Fruit fly (Drosophila melanogaster) whole organism, embryonic: ENCODE measurements around the gene Rh2.

Experiments used
- BEAF-32 ChIP-seq: fragments of 200-800 bp; sonication (Bioruptor generic); optimal IDR thresholded peaks from 3 replicates; lab custom pipeline; 2017; ENCODE audit warnings: missing biosample characterization, missing genetic modification characterization, mild to moderate bottlenecking, moderate library complexity, missing genetic modification reagents
- CG10209 ChIP-seq: fragments of 200-800 bp; sonication (Bioruptor generic); optimal IDR thresholded peaks from 3 replicates; lab custom pipeline; 2017; ENCODE audit warnings: missing biosample characterization, mild to moderate bottlenecking, missing genetic modification characterization, missing genetic modification reagents
- CG10959 ChIP-seq: fragments of 200-800 bp; sonication (Bioruptor generic); IDR thresholded peaks from 2 replicates; pipeline ENCODE4 v1.3.6; 2022; ENCODE audit warnings: missing biosample characterization, missing genetic modification characterization
- CG11504 ChIP-seq: fragments of 200-800 bp; sonication (Bioruptor generic); optimal IDR thresholded peaks from 3 replicates; lab custom pipeline; 2019; ENCODE audit warnings: missing biosample characterization, mild to moderate bottlenecking, missing genetic modification characterization, moderate library complexity
- CG12219 ChIP-seq: fragments of 200-800 bp; sonication (Bioruptor generic); optimal IDR thresholded peaks from 3 replicates; lab custom pipeline; 2018; ENCODE audit warnings: missing biosample characterization, mild to moderate bottlenecking, missing genetic modification characterization
- CG12391 ChIP-seq: fragments of 200-800 bp; sonication (Bioruptor generic); optimal IDR thresholded peaks from 3 replicates; lab custom pipeline; 2018; ENCODE audit warnings: missing biosample characterization, mild to moderate bottlenecking, missing genetic modification characterization, moderate library complexity
- CG12744 ChIP-seq: fragments of 200-800 bp; sonication (Bioruptor generic); optimal IDR thresholded peaks from 2 replicates; lab custom pipeline; 2016; ENCODE audit warnings: missing biosample characterization, missing genetic modification characterization
- CG14014 ChIP-seq: fragments of 200-800 bp; sonication (Bioruptor generic); IDR thresholded peaks from 2 replicates; pipeline ENCODE4 v1.3.6; 2022; ENCODE audit warnings: missing biosample characterization, missing genetic modification characterization
- CG14050 ChIP-seq: fragments of 200-800 bp; sonication (Bioruptor generic); IDR thresholded peaks from 3 replicates; pipeline ENCODE4 v1.3.6; 2022; ENCODE audit warnings: missing biosample characterization, missing genetic modification characterization
- CG15073 ChIP-seq: fragments of 200-800 bp; sonication (Bioruptor generic); optimal IDR thresholded peaks from 2 replicates; lab custom pipeline; 2016; ENCODE audit warnings: missing biosample characterization, missing genetic modification characterization
- CG15269 ChIP-seq: fragments of 200-800 bp; sonication (Bioruptor generic); optimal IDR thresholded peaks from 2 replicates; lab custom pipeline; 2018; ENCODE audit warnings: missing biosample characterization, mild to moderate bottlenecking, missing genetic modification characterization, moderate library complexity
- CG17829 ChIP-seq: fragments of 200-800 bp; optimal IDR thresholded peaks from 2 replicates; lab custom pipeline; 2019; ENCODE audit warnings: missing biosample characterization, mild to moderate bottlenecking, missing genetic modification characterization, moderate library complexity
- CG18262 ChIP-seq: fragments of 200-800 bp; optimal IDR thresholded peaks from 3 replicates; lab custom pipeline; 2019; ENCODE audit warnings: missing biosample characterization, mild to moderate bottlenecking, missing genetic modification characterization, moderate library complexity
- CG18619 ChIP-seq: fragments of 200-800 bp; sonication (Bioruptor generic); optimal IDR thresholded peaks from 3 replicates; lab custom pipeline; 2017; ENCODE audit warnings: missing biosample characterization, mild to moderate bottlenecking, missing genetic modification characterization
- CG2129 ChIP-seq: fragments of 200-800 bp; sonication (Bioruptor generic); IDR thresholded peaks from 2 replicates; pipeline ENCODE4 v1.3.6; 2022; ENCODE audit warnings: missing biosample characterization, missing genetic modification characterization; ENCODE audit not compliant: partially characterized antibody
- CG2678 ChIP-seq: fragments of 200-800 bp; sonication (Bioruptor generic); optimal IDR thresholded peaks from 3 replicates; lab custom pipeline; 2019; ENCODE audit warnings: missing biosample characterization, mild to moderate bottlenecking, missing genetic modification characterization, moderate library complexity
- CG31441 ChIP-seq: fragments of 200-800 bp; sonication (Bioruptor generic); IDR thresholded peaks from 2 replicates; pipeline ENCODE4 v1.3.6; 2022; ENCODE audit warnings: missing biosample characterization, missing genetic modification characterization
- CG32532 ChIP-seq: fragments of 200-800 bp; sonication (Bioruptor generic); IDR thresholded peaks from 2 replicates; pipeline ENCODE4 v1.3.6; 2022; ENCODE audit warnings: missing biosample characterization, missing genetic modification characterization
- CG3995 ChIP-seq: fragments of 200-800 bp; sonication (Bioruptor generic); optimal IDR thresholded peaks from 3 replicates; lab custom pipeline; 2016; ENCODE audit warnings: missing biosample characterization, missing genetic modification characterization
- CG4854 ChIP-seq: fragments of 200-800 bp; sonication (Bioruptor generic); optimal IDR thresholded peaks from 2 replicates; lab custom pipeline; 2016; ENCODE audit warnings: missing biosample characterization, missing genetic modification characterization, inconsistent platforms
- CG7839 ChIP-seq: fragments of 200-800 bp; sonication (Bioruptor generic); optimal IDR thresholded peaks from 3 replicates; lab custom pipeline; 2018; ENCODE audit warnings: missing biosample characterization, mild to moderate bottlenecking, missing genetic modification characterization, moderate library complexity
- CG9727 ChIP-seq: fragments of 200-800 bp; sonication (Bioruptor generic); optimal IDR thresholded peaks from 3 replicates; lab custom pipeline; 2017; ENCODE audit warnings: missing biosample characterization, mild to moderate bottlenecking, missing genetic modification characterization
- D19A ChIP-seq: fragments of 200-800 bp; optimal IDR thresholded peaks from 3 replicates; lab custom pipeline; 2019; ENCODE audit warnings: missing biosample characterization, mild to moderate bottlenecking, missing genetic modification characterization, moderate library complexity
- Fer1 ChIP-seq: fragments of 200-800 bp; sonication (Bioruptor generic); optimal IDR thresholded peaks from 2 replicates; lab custom pipeline; 2017; ENCODE audit warnings: missing biosample characterization, mild to moderate bottlenecking, missing genetic modification characterization
- Hand ChIP-seq: fragments of 200-800 bp; sonication (Bioruptor generic); optimal IDR thresholded peaks from 2 replicates; lab custom pipeline; 2017; ENCODE audit warnings: mild to moderate bottlenecking, missing biosample characterization, missing genetic modification reagents, missing genetic modification characterization
- HmgZ ChIP-seq: fragments of 200-800 bp; sonication (Bioruptor generic); optimal IDR thresholded peaks from 2 replicates; lab custom pipeline; 2018; ENCODE audit warnings: missing biosample characterization, mild to moderate bottlenecking, missing genetic modification characterization
- Meics ChIP-seq: fragments of 200-800 bp; sonication (Bioruptor generic); optimal IDR thresholded peaks from 2 replicates; lab custom pipeline; 2017; ENCODE audit warnings: missing biosample characterization, mild to moderate bottlenecking, missing genetic modification characterization
- Nf-YC ChIP-seq: fragments of 200-800 bp; optimal IDR thresholded peaks from 3 replicates; lab custom pipeline; 2019; ENCODE audit warnings: missing biosample characterization, mild to moderate bottlenecking, missing genetic modification characterization, moderate library complexity
- Opbp ChIP-seq: fragments of 200-800 bp; sonication (Bioruptor generic); IDR thresholded peaks from 3 replicates; pipeline ENCODE4 v1.3.6; 2022; ENCODE audit warnings: missing biosample characterization, missing genetic modification characterization; ENCODE audit not compliant: partially characterized antibody
- PHDP ChIP-seq: fragments of 200-800 bp; sonication (Bioruptor generic); optimal IDR thresholded peaks from 3 replicates; lab custom pipeline; 2018; ENCODE audit warnings: missing biosample characterization, mild to moderate bottlenecking, missing genetic modification characterization, moderate library complexity
- Rx ChIP-seq: fragments of 200-800 bp; sonication (Bioruptor generic); IDR thresholded peaks from 2 replicates; pipeline ENCODE4 v1.3.6; 2022; ENCODE audit warnings: missing biosample characterization, missing genetic modification characterization
- Sox100B ChIP-seq: fragments of 200-800 bp; sonication (Bioruptor generic); optimal IDR thresholded peaks from 3 replicates; lab custom pipeline; 2018; ENCODE audit warnings: missing biosample characterization, mild to moderate bottlenecking, missing genetic modification characterization
- Sox102F ChIP-seq: fragments of 200-800 bp; sonication (Bioruptor generic); optimal IDR thresholded peaks from 2 replicates; lab custom pipeline; 2018; ENCODE audit warnings: missing biosample characterization, mild to moderate bottlenecking, missing genetic modification characterization, moderate library complexity
- Vsx1 ChIP-seq: fragments of 200-800 bp; sonication (Bioruptor generic); optimal IDR thresholded peaks from 2 replicates; lab custom pipeline; 2017; ENCODE audit warnings: missing biosample characterization, mild to moderate bottlenecking, missing genetic modification characterization, missing genetic modification reagents
- bowl ChIP-seq: fragments of 200-800 bp; sonication (Bioruptor generic); IDR thresholded peaks from 2 replicates; pipeline ENCODE4 v1.3.6; 2022; ENCODE audit warnings: missing biosample characterization, missing genetic modification characterization
- btn ChIP-seq: fragments of 200-800 bp; sonication (Bioruptor generic); optimal IDR thresholded peaks from 2 replicates; lab custom pipeline; 2016; ENCODE audit warnings: missing biosample characterization, missing genetic modification characterization
- crc ChIP-seq: fragments of 200-800 bp; sonication (Bioruptor generic); optimal IDR thresholded peaks from 2 replicates; lab custom pipeline; 2016; ENCODE audit warnings: missing biosample characterization, missing genetic modification characterization
- disco-r ChIP-seq: fragments of 200-800 bp; sonication (Bioruptor generic); optimal IDR thresholded peaks from 2 replicates; lab custom pipeline; 2016; ENCODE audit warnings: missing biosample characterization, missing genetic modification characterization
- dmrt99B ChIP-seq: fragments of 200-800 bp; sonication (Bioruptor generic); optimal IDR thresholded peaks from 2 replicates; lab custom pipeline; 2018; ENCODE audit warnings: missing biosample characterization, mild to moderate bottlenecking, missing genetic modification characterization, moderate library complexity
- ems ChIP-seq: fragments of 200-800 bp; sonication (Bioruptor generic); optimal IDR thresholded peaks from 3 replicates; lab custom pipeline; 2016; ENCODE audit warnings: missing biosample characterization, missing genetic modification characterization
- en ChIP-seq: fragments of 200-800 bp; sonication (Bioruptor generic); optimal IDR thresholded peaks from 2 replicates; lab custom pipeline; 2016; ENCODE audit warnings: missing biosample characterization, missing genetic modification characterization
- gem ChIP-seq: fragments of 200-800 bp; sonication (Bioruptor generic); optimal IDR thresholded peaks from 2 replicates; lab custom pipeline; 2019; ENCODE audit warnings: missing biosample characterization, mild to moderate bottlenecking, missing genetic modification characterization, moderate library complexity
- klu ChIP-seq: fragments of 200-800 bp; sonication (Bioruptor generic); IDR thresholded peaks from 2 replicates; pipeline ENCODE4 v1.3.6; 2022; ENCODE audit warnings: missing biosample characterization, missing genetic modification characterization
- kni ChIP-seq: fragments of 200-800 bp; sonication (Bioruptor generic); optimal IDR thresholded peaks from 3 replicates; lab custom pipeline; 2017; ENCODE audit warnings: mild to moderate bottlenecking, missing biosample characterization, missing genetic modification reagents, missing genetic modification characterization
- lmd ChIP-seq: fragments of 200-800 bp; sonication (Bioruptor generic); IDR thresholded peaks from 2 replicates; pipeline ENCODE4 v1.3.6; 2022; ENCODE audit warnings: missing biosample characterization, missing genetic modification characterization
- lov ChIP-seq, 2 experiments: fragments of 200-800 bp in 1 of 2; fragments of >200 bp in 1 of 2; sonication (Bioruptor generic) in 1 of 2; IDR thresholded peaks in 1 of 2; optimal IDR thresholded peaks in 1 of 2; 2 replicates in 1 of 2; 3 replicates in 1 of 2; pipeline versions ENCODE4 v1.3.6 to Lab custom; 2017 to 2022; ENCODE audit warnings: missing biosample characterization in 1 of 2, missing genetic modification characterization in 1 of 2
- pan ChIP-seq, 4 experiments: fragments of >200 bp in 3 of 4; fragments of 200-800 bp in 1 of 4; sonication (Bioruptor generic) in 1 of 4; optimal IDR thresholded peaks in 3 of 4; IDR thresholded peaks in 1 of 4; 2 replicates each; pipeline versions ENCODE4 v1.3.6 to Lab custom; 2017 to 2022; ENCODE audit warnings: missing biosample characterization in 2 of 4, missing genetic modification characterization in 2 of 4, mixed read lengths in 1 of 4
- phol ChIP-seq: fragments of 200-800 bp; sonication (Bioruptor generic); optimal IDR thresholded peaks from 3 replicates; lab custom pipeline; 2018; ENCODE audit warnings: missing biosample characterization, mild to moderate bottlenecking, missing genetic modification characterization, moderate library complexity
- sens ChIP-seq: fragments of 200-800 bp; sonication (Bioruptor generic); peaks from one replicate; lab custom pipeline; 2016; ENCODE audit warnings: missing biosample characterization, missing genetic modification characterization
- sob ChIP-seq: fragments of 200-800 bp; sonication (Bioruptor generic); IDR thresholded peaks from 2 replicates; pipeline ENCODE4 v1.3.6; 2022; ENCODE audit warnings: missing biosample characterization, missing genetic modification characterization

Rh2 gene

dm6 chr3R:18910923-18911322 lies 11.7 kb downstream of the Rh2 start:
- TF ChIP-seq CG32532 (GFP tag; lab: Robert Waterston, UW) (no peak), btn (GFP tag; lab: Kevin White, UChicago) (no peak), CG18619 (GFP tag; lab: Kevin White, UChicago) (no peak), CG15269 (peak; percentile 55), BEAF-32 (GFP tag; lab: Kevin White, UChicago) (no peak), D19A (tag; lab: Kevin White, UChicago) (peak; percentile 41), CG12391 (tag; lab: Kevin White, UChicago) (peak; percentile 16), CG14014 (GFP tag; lab: Robert Waterston, UW) (no peak), Sox102F (GFP tag; lab: Kevin White, UChicago) (no peak), CG17829 (tag; lab: Kevin White, UChicago) (no peak), Hand (GFP tag; lab: Kevin White, UChicago) (peak; percentile 49), CG12219 (GFP tag; lab: Kevin White, UChicago) (no peak), Meics (GFP tag; lab: Kevin White, UChicago) (peak; percentile 40), CG7839 (tag; lab: Kevin White, UChicago) (peak; percentile 28), crc (GFP tag; lab: Kevin White, UChicago) (no peak), CG12744 (GFP tag; lab: Kevin White, UChicago) (no peak), CG4854 (GFP tag; lab: Kevin White, UChicago) (no peak), ems (GFP tag; lab: Kevin White, UChicago) (no peak), CG14050 (GFP tag; lab: Robert Waterston, UW) (0 out of 3 replicates have a peak, but pooled peaks have one; percentile 20), en (no peak), gem (peak; percentile 56), CG2678 (tag; lab: Kevin White, UChicago) (peak; percentile 56), CG2129 (GFP tag; lab: Robert Waterston, UW) (no peak), CG31441 (GFP tag; lab: Robert Waterston, UW) (0 out of 2 replicates have a peak, but pooled peaks have one; percentile 15), Fer1 (peak; percentile 30), CG9727 (GFP tag; lab: Kevin White, UChicago) (peak; percentile 3), kni (GFP tag; lab: Kevin White, UChicago) (no peak), pan (optimal IDR thresholded peaks at IDR 0.05; lab: Kevin White, UChicago) (no peak), pan (GFP tag; optimal IDR thresholded peaks at IDR 0.05 in 1 of 2, IDR thresholded peaks at IDR 0.05 in 1 of 2) (peak in 1 of 2 experiments; percentile 7), sob (GFP tag; lab: Robert Waterston, UW) (no peak), sens (GFP tag; lab: Kevin White, UChicago) (peak; percentile 46), dmrt99B (tag; lab: Kevin White, UChicago) (peak; percentile 19), klu (GFP tag; lab: Robert Waterston, UW) (no peak), Nf-YC (no peak), Vsx1 (GFP tag; lab: Kevin White, UChicago) (peak; percentile 7), Opbp (GFP tag; lab: Robert Waterston, UW) (no peak), disco-r (GFP tag; lab: Kevin White, UChicago) (no peak), CG18262 (no peak), lmd (GFP tag; lab: Robert Waterston, UW) (no peak), CG3995 (GFP tag; lab: Kevin White, UChicago) (no peak), bowl (no peak), CG11504 (tag; lab: Kevin White, UChicago) (peak; percentile 3), CG10959 (GFP tag; lab: Robert Waterston, UW) (no peak), Sox100B (GFP tag; lab: Kevin White, UChicago) (peak; percentile 19), Rx (GFP tag; lab: Robert Waterston, UW) (no peak), PHDP (peak; percentile 46), HmgZ (tag; lab: Kevin White, UChicago) (peak; percentile 9), phol (tag; lab: Kevin White, UChicago) (no peak), CG10209 (GFP tag; lab: Kevin White, UChicago) (peak; percentile 16), CG15073 (GFP tag; lab: Kevin White, UChicago) (no peak), lov (optimal IDR thresholded peaks at IDR 0.05; lab: Kevin White, UChicago) (no peak), lov (GFP tag; IDR thresholded peaks at IDR 0.05; lab: Robert Waterston, UW) (no peak)
